In the genomic region with DNA sequence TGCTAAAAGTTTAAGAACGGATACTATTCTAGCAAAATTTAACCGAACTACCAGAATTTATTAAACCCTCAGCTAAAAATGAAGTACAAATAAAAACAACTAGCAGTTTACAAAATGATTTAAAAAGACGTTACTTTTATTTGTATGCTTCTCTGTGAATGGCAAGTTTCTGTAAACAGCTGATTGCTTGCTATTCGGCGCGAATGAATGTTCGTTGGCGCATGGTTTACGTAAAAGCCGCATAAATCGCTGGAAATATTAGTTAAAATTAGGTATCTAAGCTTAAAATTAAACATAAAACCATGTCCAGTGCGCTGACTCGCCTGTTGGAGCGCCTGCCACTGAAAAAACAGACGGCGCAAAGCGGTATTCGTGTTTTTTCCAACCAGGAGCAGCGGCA, we compare ENCODE assay signal across 1 fruit fly cellular context.
TF ChIP-seq lines count a peak whose summit lies in the region.

mRpS35 (plus strand) TSS at position 189 of the 400 bp plus-strand sequence.

TF ChIP-seq in whole organism, embryonic, 481 proteins besides CTCF, POLR2A, EP300 and RAD21 (continued from another document):
- TF ChIP-seq CG4328 (GFP tag; optimal IDR thresholded peaks at IDR 0.05; lab: Kevin White, UChicago) (no peak), Blimp-1 (GFP tag; optimal IDR thresholded peaks at IDR 0.05; lab: Kevin White, UChicago) (no peak), Myb (GFP tag; optimal IDR thresholded peaks at IDR 0.05; lab: Kevin White, UChicago) (peak; percentile 94), MESR4 (GFP tag; optimal IDR thresholded peaks at IDR 0.05; lab: Kevin White, UChicago) (peak; percentile 22), onecut (GFP tag; IDR thresholded peaks at IDR 0.05; lab: Robert Waterston, UW) (no peak)
